Worm (Caenorhabditis elegans): ENCODE results near the gene srv-2.

Gene srv-2

ce11 chrII:10602184-10602583 lies at the start of gene srv-2:
TSS of gene srv-2 (minus strand) at chrII:10602284.
- no peak for TF ChIP-seq nhr-237 (tag; optimal IDR thresholded peaks at IDR 0.05)
- no peak for TF ChIP-seq ceh-63 (GFP tag; optimal IDR thresholded peaks at IDR 0.05)
- TF ChIP-seq alr-1 (tag; optimal IDR thresholded peaks at IDR 0.05; ENCODE audit: borderline replicate concordance) = no peak
- TF ChIP-seq ceh-90 (tag; optimal IDR thresholded peaks at IDR 0.05) = no peak
- no peak for TF ChIP-seq sptf-1 (tag; optimal IDR thresholded peaks at IDR 0.05)
- TF ChIP-seq hlh-17 (GFP tag; optimal IDR thresholded peaks at IDR 0.05; ENCODE audit: borderline replicate concordance) = no peak
- no peak for TF ChIP-seq fkh-10 (GFP tag; optimal IDR thresholded peaks at IDR 0.05)
- TF ChIP-seq lin-35 (GFP tag; optimal IDR thresholded peaks at IDR 0.05) = no peak
- TF ChIP-seq unc-30 (tag; optimal IDR thresholded peaks at IDR 0.05) = no peak
- TF ChIP-seq unc-98 (GFP tag; IDR thresholded peaks at IDR 0.05) = no peak
- TF ChIP-seq nhr-12 (tag; optimal IDR thresholded peaks at IDR 0.05) = no peak
- no peak for TF ChIP-seq nhr-47 (tag; optimal IDR thresholded peaks at IDR 0.05)
- TF ChIP-seq elt-2 (tag; optimal IDR thresholded peaks at IDR 0.05) = no peak

ce11 chrII:10646901-10647566 lies 45.0 kb upstream of the srv-2 start, which contains the start of gene M28.10:
TSS of gene M28.10 (plus strand) at chrII:10647516.
- no peak for TF ChIP-seq efl-1 (optimal IDR thresholded peaks at IDR 0.05)
- TF ChIP-seq efl-1 (GFP tag; optimal IDR thresholded peaks at IDR 0.05 in 1 of 2) = peak in 1 of 2 experiments; percentile 80
- TF ChIP-seq lin-15B (tag; optimal IDR thresholded peaks at IDR 0.05) = no peak

ce11 chrII:10643403-10643802 lies 41.3 kb upstream of the srv-2 start, which contains the start of gene M28.4:
TSS of gene M28.4 (plus strand) at chrII:10643703.
- TF ChIP-seq snu-23 (GFP tag; optimal IDR thresholded peaks at IDR 0.05) = no peak
- no peak for TF ChIP-seq zip-4 (GFP tag; optimal IDR thresholded peaks at IDR 0.05)
- TF ChIP-seq nhr-237 (tag; optimal IDR thresholded peaks at IDR 0.05) = no peak
- no peak for TF ChIP-seq lin-39 (tag; optimal IDR thresholded peaks at IDR 0.05)
- TF ChIP-seq pax-3 (tag; optimal IDR thresholded peaks at IDR 0.05) = no peak

DNA sequence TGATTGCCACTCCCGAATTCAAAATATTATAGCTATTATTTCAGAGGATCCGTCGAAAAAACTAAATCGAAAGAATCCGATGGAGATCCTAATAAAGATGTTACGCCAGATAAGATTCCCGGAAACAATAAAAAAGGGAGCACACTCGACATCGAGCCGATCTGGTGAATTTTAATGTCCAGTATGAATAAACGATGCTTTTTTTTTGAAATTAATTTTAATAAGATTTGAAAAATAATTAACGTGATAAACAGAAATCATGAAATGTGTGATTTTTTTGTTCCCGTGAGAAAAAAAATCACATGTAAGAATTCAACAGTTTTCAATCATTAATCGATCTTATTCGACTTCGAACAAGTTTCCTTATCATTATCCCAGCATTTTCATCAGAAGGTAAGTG lies 37.0 kb upstream of the srv-2 start, which contains the start of gene M28.9:
Gene M28.9, plus strand, starts transcription at position 301 of the 400 bp plus-strand sequence.
- TF ChIP-seq elt-3 (tag; optimal IDR thresholded peaks at IDR 0.05) (no peak), nhr-77 (tag; optimal IDR thresholded peaks at IDR 0.05) (no peak), alr-1 (tag; optimal IDR thresholded peaks at IDR 0.05; ENCODE audit: borderline replicate concordance) (no peak), mep-1 (tag; optimal IDR thresholded peaks at IDR 0.05) (no peak), mdl-1 (tag; optimal IDR thresholded peaks at IDR 0.05) (no peak), sptf-1 (tag; optimal IDR thresholded peaks at IDR 0.05) (no peak), fkh-4 (tag; optimal IDR thresholded peaks at IDR 0.05; ENCODE audit: borderline replicate concordance) (no peak), hlh-17 (GFP tag; optimal IDR thresholded peaks at IDR 0.05; ENCODE audit: borderline replicate concordance) (no peak), dsc-1 (tag; optimal IDR thresholded peaks at IDR 0.05) (no peak), vab-15 (tag; optimal IDR thresholded peaks at IDR 0.05) (no peak)

- TF ChIP-seq F16B12.6 (tag; optimal IDR thresholded peaks at IDR 0.05) (no peak), C16A3.4 (tag; optimal IDR thresholded peaks at IDR 0.05) (no peak), efl-1 (optimal IDR thresholded peaks at IDR 0.05) (no peak), efl-1 (GFP tag; optimal IDR thresholded peaks at IDR 0.05 in 1 of 2) (no peak), pag-3 (tag; optimal IDR thresholded peaks at IDR 0.05; ENCODE audit: borderline replicate concordance, insufficient read depth) (no peak), nhr-71 (tag; optimal IDR thresholded peaks at IDR 0.05) (no peak), jun-1 (tag; optimal IDR thresholded peaks at IDR 0.05) (no peak), ama-1 (optimal IDR thresholded peaks at IDR 0.05) (no peak), zip-4 (GFP tag; optimal IDR thresholded peaks at IDR 0.05) (no peak), unc-130 (tag; optimal IDR thresholded peaks at IDR 0.05) (no peak), nhr-47 (tag; optimal IDR thresholded peaks at IDR 0.05) (no peak), nhr-237 (tag; optimal IDR thresholded peaks at IDR 0.05) (no peak), nhr-84 (tag; optimal IDR thresholded peaks at IDR 0.05) (no peak), nhr-28 (tag; optimal IDR thresholded peaks at IDR 0.05) (no peak), tlp-1 (tag; optimal IDR thresholded peaks at IDR 0.05) (no peak), vab-15 (tag; optimal IDR thresholded peaks at IDR 0.05) (no peak)
Measured at ce11 chrII:10630944-10631343, 28.9 kb upstream of the srv-2 start.
